Worm (Caenorhabditis elegans) whole organism, L4 larva: ENCODE data around the gene nhr-207.

Experiments
- F10B5.3 ChIP-seq: sonication (generic microtip); optimal IDR thresholded peaks from 2 replicates; lab custom pipeline; 2016; ENCODE audit warnings: mild to moderate bottlenecking, missing genetic modification characterization, missing compliant biosample characterization
- F26F4.8 ChIP-seq: fragments of 200-800 bp; sonication (Bioruptor generic); conservative IDR thresholded peaks from 2 replicates; pipeline ENCODE4 v1.3.6; 2022; ENCODE audit warnings: missing genetic modification characterization, missing compliant biosample characterization
- F37D6.2 ChIP-seq: sonication (generic microtip); optimal IDR thresholded peaks from 2 replicates; lab custom pipeline; 2016; ENCODE audit warnings: mild to moderate bottlenecking, missing genetic modification characterization, missing compliant biosample characterization
- aha-1 ChIP-seq: fragments of 150-350 bp; peaks from one replicate; lab custom pipeline; 2014; ENCODE audit warnings: missing biosample characterization, missing genetic modification characterization
- ama-1 ChIP-seq: fragments of 150-350 bp; optimal IDR thresholded peaks from 2 replicates; lab custom pipeline; 2014; ENCODE audit warnings: inconsistent platforms, mixed read lengths
- ceh-82 ChIP-seq: sonication (generic microtip); optimal IDR thresholded peaks from 2 replicates; lab custom pipeline; 2017; ENCODE audit warnings: missing biosample characterization, missing genetic modification characterization
- ces-1 ChIP-seq: fragments of 150-350 bp; sonication (generic microtip); optimal IDR thresholded peaks from 4 replicates; lab custom pipeline; 2014; ENCODE audit warnings: missing biosample characterization, missing genetic modification reagents, missing genetic modification characterization
- daf-12 ChIP-seq: fragments of 150-350 bp; optimal IDR thresholded peaks from 2 replicates; lab custom pipeline; 2014; ENCODE audit warnings: missing biosample characterization, missing genetic modification reagents, missing genetic modification characterization
- daf-8 ChIP-seq: fragments of 200-800 bp; sonication (Bioruptor generic); IDR thresholded peaks from 2 replicates; pipeline ENCODE4 v1.3.6; 2022; ENCODE audit warnings: missing genetic modification characterization, missing compliant biosample characterization
- dmd-6 ChIP-seq: fragments of 200-800 bp; sonication (Bioruptor generic); IDR thresholded peaks from 2 replicates; pipeline ENCODE4 v1.3.6; 2022; ENCODE audit warnings: missing genetic modification reagents, missing genetic modification characterization, missing compliant biosample characterization
- dpl-1 ChIP-seq: fragments of 150-350 bp; optimal IDR thresholded peaks from 2 replicates; lab custom pipeline; 2014; ENCODE audit warnings: missing biosample characterization, missing genetic modification reagents, missing genetic modification characterization
- egl-43 ChIP-seq: fragments of 200-800 bp; sonication (Bioruptor generic); IDR thresholded peaks from 2 replicates; pipeline ENCODE4 v1.3.6; 2022; ENCODE audit warnings: missing genetic modification reagents, missing genetic modification characterization, missing compliant biosample characterization
- fos-1 ChIP-seq: fragments of 150-350 bp; optimal IDR thresholded peaks from 2 replicates; lab custom pipeline; 2014; ENCODE audit warnings: missing biosample characterization, missing genetic modification characterization
- hlh-11 ChIP-seq: fragments of 200-800 bp; sonication (Bioruptor generic); optimal IDR thresholded peaks from 2 replicates; lab custom pipeline; 2018; ENCODE audit warnings: mild to moderate bottlenecking, missing genetic modification characterization, missing compliant biosample characterization
- hlh-30 ChIP-seq: sonication (generic microtip); optimal IDR thresholded peaks from 2 replicates; lab custom pipeline; 2017; ENCODE audit warnings: antibody characterized with exemption, mild to moderate bottlenecking, missing genetic modification characterization, missing compliant biosample characterization; ENCODE audit not compliant: insufficient read depth
- hmg-1.1 ChIP-seq: fragments of 200-800 bp; sonication (Bioruptor generic); IDR thresholded peaks from 2 replicates; pipeline ENCODE4 v1.3.6; 2022; ENCODE audit warnings: missing genetic modification reagents, missing genetic modification characterization, missing compliant biosample characterization
- jun-1 ChIP-seq: fragments of 150-350 bp; optimal IDR thresholded peaks from 2 replicates; lab custom pipeline; 2014; ENCODE audit warnings: missing biosample characterization, missing genetic modification reagents, missing genetic modification characterization
- lin-13 ChIP-seq: fragments of 150-350 bp; optimal IDR thresholded peaks from 2 replicates; lab custom pipeline; 2014; ENCODE audit warnings: missing biosample characterization, missing genetic modification reagents, missing genetic modification characterization
- lin-29 ChIP-seq: fragments of 200-800 bp; sonication (Bioruptor generic); IDR thresholded peaks from 2 replicates; pipeline ENCODE4 v1.3.6; 2022; ENCODE audit warnings: missing genetic modification reagents, missing genetic modification characterization, missing compliant biosample characterization
- lin-39 ChIP-seq: fragments of 150-350 bp; optimal IDR thresholded peaks from 2 replicates; lab custom pipeline; 2014; ENCODE audit warnings: missing biosample characterization, missing genetic modification reagents, missing genetic modification characterization
- lsy-2 ChIP-seq, 2 experiments: fragments of 150-350 bp in 1 of 2; sonication (generic microtip) in 1 of 2; optimal IDR thresholded peaks; 2 replicates each; lab custom pipeline; 2014 to 2017; ENCODE audit warnings: missing biosample characterization in 2 of 2, missing genetic modification characterization in 2 of 2
- mdl-1 ChIP-seq, 2 experiments: fragments of 150-350 bp in 1 of 2; sonication (generic microtip) in 1 of 2; optimal IDR thresholded peaks; 2 replicates each; lab custom pipeline; 2014 to 2017; ENCODE audit warnings: missing biosample characterization in 2 of 2, missing genetic modification characterization in 2 of 2
- mes-2 ChIP-seq: sonication (generic microtip); optimal IDR thresholded peaks from 2 replicates; lab custom pipeline; 2016; ENCODE audit warnings: missing genotype, mild to moderate bottlenecking, missing genetic modification characterization, missing compliant biosample characterization; ENCODE audit not compliant: poor library complexity, severe bottlenecking
- mxl-2 ChIP-seq: fragments of 200-800 bp; sonication (Bioruptor generic); conservative IDR thresholded peaks from 2 replicates; pipeline ENCODE4 v1.3.6; 2022; ENCODE audit warnings: missing genetic modification reagents, missing genetic modification characterization, missing compliant biosample characterization
- mxl-3 ChIP-seq: fragments of 200-800 bp; sonication (Bioruptor generic); optimal IDR thresholded peaks from 2 replicates; lab custom pipeline; 2018; ENCODE audit warnings: mild to moderate bottlenecking, missing genetic modification characterization, missing compliant biosample characterization
- nhr-10 ChIP-seq: fragments of 150-350 bp; optimal IDR thresholded peaks from 2 replicates; lab custom pipeline; 2014; ENCODE audit warnings: missing biosample characterization, missing genetic modification characterization
- nhr-102 ChIP-seq: sonication (generic microtip); optimal IDR thresholded peaks from 2 replicates; lab custom pipeline; 2016; ENCODE audit warnings: mild to moderate bottlenecking, missing genetic modification characterization, moderate library complexity, missing compliant biosample characterization
- nhr-25 ChIP-seq: sonication (generic microtip); optimal IDR thresholded peaks from 2 replicates; lab custom pipeline; 2017; ENCODE audit warnings: missing genetic modification characterization, mild to moderate bottlenecking, missing compliant biosample characterization, antibody characterized with exemption, moderate library complexity, borderline replicate concordance; ENCODE audit not compliant: insufficient read depth
- nhr-28 ChIP-seq: fragments of 150-350 bp; optimal IDR thresholded peaks from 2 replicates; lab custom pipeline; 2014; ENCODE audit warnings: missing biosample characterization, missing genetic modification characterization
- sdz-12 ChIP-seq: fragments of 200-800 bp; sonication (Bioruptor generic); optimal IDR thresholded peaks from 2 replicates; lab custom pipeline; 2018; ENCODE audit warnings: mild to moderate bottlenecking, missing genetic modification characterization, missing compliant biosample characterization
- set-16 ChIP-seq: fragments of 200-800 bp; sonication (Bioruptor generic); IDR thresholded peaks from 2 replicates; pipeline ENCODE4 v1.3.6; 2022; ENCODE audit warnings: missing genetic modification reagents, missing genetic modification characterization, missing compliant biosample characterization
- spr-1 ChIP-seq: sonication (generic microtip); optimal IDR thresholded peaks from 2 replicates; lab custom pipeline; 2016; ENCODE audit warnings: mild to moderate bottlenecking, missing genetic modification characterization, missing compliant biosample characterization
- unc-62 ChIP-seq, 3 experiments: fragments of 150-350 bp in 1 of 3; sonication (generic microtip); optimal IDR thresholded peaks in 2 of 3; peaks in 1 of 3; 1 replicate in 1 of 3; 2 replicates in 2 of 3; lab custom pipeline; 2014 to 2017; ENCODE audit warnings: missing biosample characterization in 3 of 3, missing genetic modification characterization in 3 of 3, missing genetic modification reagents in 3 of 3, missing genotype in 1 of 3
- ztf-11 ChIP-seq: fragments of 150-350 bp; optimal IDR thresholded peaks from 2 replicates; lab custom pipeline; 2014; ENCODE audit warnings: missing biosample characterization, missing genetic modification characterization

nhr-207 gene

ce11 chrV:12065859-12066258 is 30.1 kb upstream of the nhr-207 start:
- TF ChIP-seq ceh-82 (tag; lab: Kevin White, UChicago) (no peak), F26F4.8 (GFP tag; lab: Robert Waterston, UW) (no peak), nhr-10 (no peak), mxl-2 (no peak), lsy-2 (tag; optimal IDR thresholded peaks at IDR 0.05; lab: Kevin White, UChicago) (peak in 1 of 2 experiments; percentile 32), hlh-30 (tag; lab: Kevin White, UChicago) (peak; percentile 85), aha-1 (tag; lab: Kevin White, UChicago) (peak; percentile 58)

- TF ChIP-seq hmg-1.1 (GFP tag; lab: Robert Waterston, UW) (no peak), mdl-1 (tag; optimal IDR thresholded peaks at IDR 0.05; lab: Kevin White, UChicago) (no peak), ama-1 (lab: Kevin White, UChicago) (no peak), F10B5.3 (tag; lab: Kevin White, UChicago) (no peak), lin-39 (tag; lab: Kevin White, UChicago) (no peak), egl-43 (no peak), dpl-1 (no peak), sdz-12 (no peak), spr-1 (no peak), ces-1 (GFP tag; lab: Kevin White, UChicago) (no peak), fos-1 (tag; lab: Kevin White, UChicago) (no peak), ztf-11 (tag; lab: Kevin White, UChicago) (no peak), lin-29 (no peak), mes-2 (tag; lab: Kevin White, UChicago) (no peak)
- TF ChIP-seq, all 104 proteins: peak for 0
Measured at ce11 chrV:12068437-12068836, 27.5 kb upstream of the nhr-207 start, which contains the start of gene kmo-2. Gene kmo-2 (minus strand): TSS chrV:12068537.

- TF ChIP-seq mxl-3 (GFP tag; lab: Kevin White, UChicago) (no peak), nhr-102 (tag; lab: Kevin White, UChicago) (no peak), F37D6.2 (tag; lab: Kevin White, UChicago) (no peak), daf-12 (tag; lab: Kevin White, UChicago) (no peak), lin-13 (GFP tag; lab: Kevin White, UChicago) (no peak)
- TF ChIP-seq, all 104 proteins: peak for 0
Measured at ce11 chrV:12070419-12070818, 25.5 kb upstream of the nhr-207 start, which contains the start of gene kmo-1. Gene kmo-1 (minus strand): TSS chrV:12070519.

- TF ChIP-seq mxl-3 (GFP tag; lab: Kevin White, UChicago), result peak; percentile 83
- no peak for TF ChIP-seq ceh-82 (tag; lab: Kevin White, UChicago)
- TF ChIP-seq daf-8 (GFP tag; lab: Robert Waterston, UW), result no peak
- TF ChIP-seq jun-1 (tag; lab: Kevin White, UChicago), result no peak
- TF ChIP-seq lsy-2 (tag; optimal IDR thresholded peaks at IDR 0.05; lab: Kevin White, UChicago), result no peak
- no peak for TF ChIP-seq fos-1 (tag; lab: Kevin White, UChicago)
- TF ChIP-seq nhr-25 (tag; lab: Kevin White, UChicago), result peak; percentile 65
- TF ChIP-seq hlh-11 (tag; lab: Kevin White, UChicago), result peak; percentile 45
- peak; percentile 81 for TF ChIP-seq hlh-30 (tag; lab: Kevin White, UChicago)
- TF ChIP-seq mdl-1 (tag; optimal IDR thresholded peaks at IDR 0.05; lab: Kevin White, UChicago), result peak; percentile 14 to 70
- peak in 1 of 2 experiments; percentile 3 for TF ChIP-seq unc-62 (GFP tag; optimal IDR thresholded peaks at IDR 0.05 in 1 of 2; lab: Kevin White, UChicago)
- no peak for TF ChIP-seq unc-62 (tag; optimal IDR thresholded peaks at IDR 0.05; lab: Kevin White, UChicago)
- peak; percentile 32; the same call in 1 of the 2 replicates for TF ChIP-seq dmd-6 (GFP tag; lab: Robert Waterston, UW)
- peak; percentile 62 for TF ChIP-seq nhr-28
- peak; percentile 46 for TF ChIP-seq aha-1 (tag; lab: Kevin White, UChicago)
- TF ChIP-seq set-16, result no peak
- TF ChIP-seq, all 104 proteins: peak for 9
Measured at ce11 chrV:12071483-12071882, 24.5 kb upstream of the nhr-207 start.
